Worm (Caenorhabditis elegans) whole organism, L4 larva: ENCODE data around the gene ints-5.

Experiments
- F10B5.3 ChIP-seq: sonication (generic microtip); optimal IDR thresholded peaks from 2 replicates; lab custom pipeline; 2016; ENCODE audit warnings: mild to moderate bottlenecking, missing genetic modification characterization, missing compliant biosample characterization
- R02D3.7 ChIP-seq: fragments of 150-350 bp; sonication (generic microtip); optimal IDR thresholded peaks from 3 replicates; lab custom pipeline; 2014; ENCODE audit warnings: missing biosample characterization, missing genetic modification characterization
- T20F7.1 ChIP-seq: fragments of 200-800 bp; sonication (Bioruptor generic); optimal IDR thresholded peaks from 2 replicates; lab custom pipeline; 2018; ENCODE audit warnings: mild to moderate bottlenecking, missing genetic modification characterization, missing compliant biosample characterization
- Y5F2A.4 ChIP-seq: fragments of 200-800 bp; sonication (Bioruptor generic); optimal IDR thresholded peaks from 2 replicates; lab custom pipeline; 2018; ENCODE audit warnings: mild to moderate bottlenecking, missing genetic modification characterization, missing compliant biosample characterization
- ZK337.2 ChIP-seq: fragments of 200-800 bp; sonication (Bioruptor generic); IDR thresholded peaks from 2 replicates; pipeline ENCODE4 v1.3.6; 2022; ENCODE audit warnings: missing genetic modification reagents, missing genetic modification characterization, missing compliant biosample characterization
- aha-1 ChIP-seq: fragments of 150-350 bp; peaks from one replicate; lab custom pipeline; 2014; ENCODE audit warnings: missing biosample characterization, missing genetic modification characterization
- aly-2 ChIP-seq: sonication (generic microtip); optimal IDR thresholded peaks from 2 replicates; lab custom pipeline; 2018; ENCODE audit warnings: missing biosample characterization, missing genetic modification characterization
- ama-1 ChIP-seq: fragments of 150-350 bp; optimal IDR thresholded peaks from 2 replicates; lab custom pipeline; 2014; ENCODE audit warnings: inconsistent platforms, mixed read lengths
- ceh-20 ChIP-seq: fragments of 200-800 bp; sonication (Bioruptor generic); IDR thresholded peaks from 2 replicates; pipeline ENCODE4 v1.3.6; 2022; ENCODE audit warnings: missing genetic modification reagents, missing genetic modification characterization, missing compliant biosample characterization
- ceh-28 ChIP-seq: fragments of 150-350 bp; optimal IDR thresholded peaks from 2 replicates; lab custom pipeline; 2014; ENCODE audit warnings: missing biosample characterization, missing genetic modification reagents, missing genetic modification characterization
- ceh-44 ChIP-seq: fragments of 200-800 bp; sonication (Bioruptor generic); IDR thresholded peaks from 2 replicates; pipeline ENCODE4 v1.3.6; 2022; ENCODE audit warnings: missing genetic modification reagents, missing genetic modification characterization, missing compliant biosample characterization
- ceh-82 ChIP-seq: sonication (generic microtip); optimal IDR thresholded peaks from 2 replicates; lab custom pipeline; 2017; ENCODE audit warnings: missing biosample characterization, missing genetic modification characterization
- ctbp-1 ChIP-seq: fragments of 200-800 bp; sonication (Bioruptor generic); IDR thresholded peaks from 2 replicates; pipeline ENCODE4 v1.3.6; 2022; ENCODE audit warnings: missing genetic modification reagents, missing genetic modification characterization, missing compliant biosample characterization
- daf-12 ChIP-seq: fragments of 150-350 bp; optimal IDR thresholded peaks from 2 replicates; lab custom pipeline; 2014; ENCODE audit warnings: missing biosample characterization, missing genetic modification reagents, missing genetic modification characterization
- daf-19 ChIP-seq: fragments of 200-800 bp; sonication (Bioruptor generic); conservative IDR thresholded peaks from 2 replicates; pipeline ENCODE4 v1.3.6; 2022; ENCODE audit warnings: missing genetic modification characterization, missing compliant biosample characterization
- dmd-6 ChIP-seq: fragments of 200-800 bp; sonication (Bioruptor generic); IDR thresholded peaks from 2 replicates; pipeline ENCODE4 v1.3.6; 2022; ENCODE audit warnings: missing genetic modification reagents, missing genetic modification characterization, missing compliant biosample characterization
- dmd-9 ChIP-seq: fragments of 200-800 bp; sonication (Bioruptor generic); IDR thresholded peaks from 2 replicates; pipeline ENCODE4 v1.3.6; 2022; ENCODE audit warnings: missing genetic modification reagents, missing genetic modification characterization, missing compliant biosample characterization
- dve-1 ChIP-seq: sonication (generic microtip); optimal IDR thresholded peaks from 2 replicates; lab custom pipeline; 2017; ENCODE audit warnings: antibody characterized with exemption, mild to moderate bottlenecking, missing genetic modification characterization, missing compliant biosample characterization; ENCODE audit not compliant: insufficient read depth
- egl-43 ChIP-seq: fragments of 200-800 bp; sonication (Bioruptor generic); IDR thresholded peaks from 2 replicates; pipeline ENCODE4 v1.3.6; 2022; ENCODE audit warnings: missing genetic modification reagents, missing genetic modification characterization, missing compliant biosample characterization
- fkh-10 ChIP-seq: fragments of 150-350 bp; optimal IDR thresholded peaks from 2 replicates; lab custom pipeline; 2014; ENCODE audit warnings: missing biosample characterization, missing genetic modification reagents, missing genetic modification characterization
- gei-8 ChIP-seq: fragments of 200-800 bp; sonication (Bioruptor generic); optimal IDR thresholded peaks from 2 replicates; lab custom pipeline; 2018; ENCODE audit warnings: mild to moderate bottlenecking, missing genetic modification characterization, missing compliant biosample characterization
- hlh-11 ChIP-seq: fragments of 200-800 bp; sonication (Bioruptor generic); optimal IDR thresholded peaks from 2 replicates; lab custom pipeline; 2018; ENCODE audit warnings: mild to moderate bottlenecking, missing genetic modification characterization, missing compliant biosample characterization
- hlh-30 ChIP-seq: sonication (generic microtip); optimal IDR thresholded peaks from 2 replicates; lab custom pipeline; 2017; ENCODE audit warnings: antibody characterized with exemption, mild to moderate bottlenecking, missing genetic modification characterization, missing compliant biosample characterization; ENCODE audit not compliant: insufficient read depth
- hmg-1.1 ChIP-seq: fragments of 200-800 bp; sonication (Bioruptor generic); IDR thresholded peaks from 2 replicates; pipeline ENCODE4 v1.3.6; 2022; ENCODE audit warnings: missing genetic modification reagents, missing genetic modification characterization, missing compliant biosample characterization
- lim-7 ChIP-seq: fragments of 200-800 bp; sonication (Bioruptor generic); IDR thresholded peaks from 2 replicates; pipeline ENCODE4 v1.3.6; 2022; ENCODE audit warnings: missing genetic modification characterization, missing compliant biosample characterization
- lin-1 ChIP-seq: fragments of 200-800 bp; sonication (Bioruptor generic); IDR thresholded peaks from 2 replicates; pipeline ENCODE4 v1.3.6; 2022; ENCODE audit warnings: missing genetic modification reagents, missing genetic modification characterization, missing compliant biosample characterization
- lin-13 ChIP-seq: fragments of 150-350 bp; optimal IDR thresholded peaks from 2 replicates; lab custom pipeline; 2014; ENCODE audit warnings: missing biosample characterization, missing genetic modification reagents, missing genetic modification characterization
- lsy-2 ChIP-seq, 2 experiments: fragments of 150-350 bp in 1 of 2; sonication (generic microtip) in 1 of 2; optimal IDR thresholded peaks; 2 replicates each; lab custom pipeline; 2014 to 2017; ENCODE audit warnings: missing biosample characterization in 2 of 2, missing genetic modification characterization in 2 of 2
- madf-5 ChIP-seq, 2 experiments: fragments of 200-800 bp; sonication (Bioruptor generic); IDR thresholded peaks; 2 replicates each; pipeline ENCODE4 v1.3.6; 2022; ENCODE audit warnings: missing compliant biosample characterization in 2 of 2, missing genetic modification characterization in 2 of 2
- mdl-1 ChIP-seq, 2 experiments: fragments of 150-350 bp in 1 of 2; sonication (generic microtip) in 1 of 2; optimal IDR thresholded peaks; 2 replicates each; lab custom pipeline; 2014 to 2017; ENCODE audit warnings: missing biosample characterization in 2 of 2, missing genetic modification characterization in 2 of 2
- mdt-29 ChIP-seq: fragments of 200-800 bp; sonication (Bioruptor generic); IDR thresholded peaks from 2 replicates; pipeline ENCODE4 v1.3.6; 2022; ENCODE audit warnings: missing genetic modification reagents, missing genetic modification characterization, missing compliant biosample characterization
- mes-2 ChIP-seq: sonication (generic microtip); optimal IDR thresholded peaks from 2 replicates; lab custom pipeline; 2016; ENCODE audit warnings: missing genotype, mild to moderate bottlenecking, missing genetic modification characterization, missing compliant biosample characterization; ENCODE audit not compliant: poor library complexity, severe bottlenecking
- mxl-2 ChIP-seq: fragments of 200-800 bp; sonication (Bioruptor generic); conservative IDR thresholded peaks from 2 replicates; pipeline ENCODE4 v1.3.6; 2022; ENCODE audit warnings: missing genetic modification reagents, missing genetic modification characterization, missing compliant biosample characterization
- nhr-102 ChIP-seq: sonication (generic microtip); optimal IDR thresholded peaks from 2 replicates; lab custom pipeline; 2016; ENCODE audit warnings: mild to moderate bottlenecking, missing genetic modification characterization, moderate library complexity, missing compliant biosample characterization
- nhr-11 ChIP-seq: fragments of 150-350 bp; optimal IDR thresholded peaks from 2 replicates; lab custom pipeline; 2014; ENCODE audit warnings: missing biosample characterization, missing genetic modification characterization
- nhr-237 ChIP-seq: sonication (generic microtip); optimal IDR thresholded peaks from 2 replicates; lab custom pipeline; 2017; ENCODE audit warnings: missing biosample characterization, missing genetic modification characterization
- nhr-42 ChIP-seq: fragments of 200-800 bp; sonication (Bioruptor generic); IDR thresholded peaks from 2 replicates; pipeline ENCODE4 v1.3.6; 2022; ENCODE audit warnings: missing genetic modification characterization, missing compliant biosample characterization
- nhr-6 ChIP-seq: fragments of 150-350 bp; optimal IDR thresholded peaks from 2 replicates; lab custom pipeline; 2014; ENCODE audit warnings: missing biosample characterization, missing genetic modification characterization
- nhr-77 ChIP-seq: fragments of 150-350 bp; optimal IDR thresholded peaks from 2 replicates; lab custom pipeline; 2014; ENCODE audit warnings: missing biosample characterization, missing genetic modification characterization
- rbr-2 ChIP-seq: sonication (generic microtip); optimal IDR thresholded peaks from 2 replicates; lab custom pipeline; 2016; ENCODE audit warnings: missing genotype, missing genetic modification characterization, missing compliant biosample characterization
- sdz-12 ChIP-seq: fragments of 200-800 bp; sonication (Bioruptor generic); optimal IDR thresholded peaks from 2 replicates; lab custom pipeline; 2018; ENCODE audit warnings: mild to moderate bottlenecking, missing genetic modification characterization, missing compliant biosample characterization
- snpc-1.2 ChIP-seq: fragments of 200-800 bp; sonication (Bioruptor generic); IDR thresholded peaks from 2 replicates; pipeline ENCODE4 v1.3.6; 2022; ENCODE audit warnings: missing genetic modification reagents, missing genetic modification characterization, missing compliant biosample characterization
- tag-97 ChIP-seq: fragments of 200-800 bp; sonication (Bioruptor generic); IDR thresholded peaks from 2 replicates; pipeline ENCODE4 v1.3.6; 2022; ENCODE audit warnings: missing genetic modification characterization, missing compliant biosample characterization
- unc-130 ChIP-seq: sonication (generic microtip); optimal IDR thresholded peaks from 2 replicates; lab custom pipeline; 2016; ENCODE audit warnings: missing genetic modification reagents, missing genetic modification characterization, missing compliant biosample characterization
- unc-39 ChIP-seq: sonication (generic microtip); optimal IDR thresholded peaks from 2 replicates; lab custom pipeline; 2017; ENCODE audit warnings: missing biosample characterization, missing genetic modification characterization
- unc-62 ChIP-seq, 3 experiments: fragments of 150-350 bp in 1 of 3; sonication (generic microtip); optimal IDR thresholded peaks in 2 of 3; peaks in 1 of 3; 1 replicate in 1 of 3; 2 replicates in 2 of 3; lab custom pipeline; 2014 to 2017; ENCODE audit warnings: missing biosample characterization in 3 of 3, missing genetic modification characterization in 3 of 3, missing genetic modification reagents in 3 of 3, missing genotype in 1 of 3
- vab-7 ChIP-seq: fragments of 200-800 bp; sonication (Bioruptor generic); IDR thresholded peaks from 2 replicates; pipeline ENCODE4 v1.3.6; 2022; ENCODE audit warnings: missing genetic modification reagents, missing genetic modification characterization, missing compliant biosample characterization
- zfp-3 ChIP-seq: fragments of 200-800 bp; sonication (Bioruptor generic); conservative IDR thresholded peaks from 2 replicates; pipeline ENCODE4 v1.3.6; 2022; ENCODE audit warnings: missing genetic modification reagents, missing genetic modification characterization, missing compliant biosample characterization
- ztf-11 ChIP-seq: fragments of 150-350 bp; optimal IDR thresholded peaks from 2 replicates; lab custom pipeline; 2014; ENCODE audit warnings: missing biosample characterization, missing genetic modification characterization

The ints-5 gene

ce11 chrV:18576128-18576527 lies 42.4 kb downstream of the ints-5 start (continued):
- TF ChIP-seq nhr-42: 0 out of 2 replicates have a peak, but pooled peaks have one; percentile 15
- peak; percentile 69 for TF ChIP-seq sdz-12 (GFP tag; lab: Kevin White, UChicago)
- TF ChIP-seq dve-1: peak; percentile 14
- TF ChIP-seq Y5F2A.4 (GFP tag; lab: Kevin White, UChicago): no peak
- no peak for TF ChIP-seq snpc-1.2 (GFP tag; lab: Robert Waterston, UW)
- TF ChIP-seq nhr-6 (tag; lab: Kevin White, UChicago): no peak
- no peak for TF ChIP-seq rbr-2 (tag; lab: Kevin White, UChicago)
- 0 out of 2 replicates have a peak, but pooled peaks have one; percentile 12 for TF ChIP-seq zfp-3 (GFP tag; lab: Robert Waterston, UW)

- TF ChIP-seq hlh-11 (tag; lab: Kevin White, UChicago) (peak; percentile 78), ceh-28 (no peak), mes-2 (tag; lab: Kevin White, UChicago) (no peak), daf-19 (GFP tag; lab: Robert Waterston, UW) (no peak), unc-39 (no peak), nhr-77 (tag; lab: Kevin White, UChicago) (peak; percentile 64), fkh-10 (GFP tag; lab: Kevin White, UChicago) (no peak), gei-8 (GFP tag; lab: Kevin White, UChicago) (no peak), ceh-82 (tag; lab: Kevin White, UChicago) (no peak), mxl-2 (no peak), lsy-2 (tag; optimal IDR thresholded peaks at IDR 0.05; lab: Kevin White, UChicago) (peak in 1 of 2 experiments; percentile 20), dmd-9 (no peak), ceh-20 (GFP tag; lab: Robert Waterston, UW) (no peak), daf-12 (tag; lab: Kevin White, UChicago) (no peak), unc-62 (GFP tag; optimal IDR thresholded peaks at IDR 0.05 in 1 of 2; lab: Kevin White, UChicago) (peak in 1 of 2 experiments; percentile 16), unc-62 (tag; optimal IDR thresholded peaks at IDR 0.05; lab: Kevin White, UChicago) (no peak), lim-7 (GFP tag; lab: Robert Waterston, UW) (no peak), Y5F2A.4 (GFP tag; lab: Kevin White, UChicago) (no peak), madf-5 (GFP tag; IDR thresholded peaks at IDR 0.05; lab: Robert Waterston, UW) (no peak), ZK337.2 (no peak), nhr-102 (tag; lab: Kevin White, UChicago) (peak; percentile 43), mdl-1 (tag; optimal IDR thresholded peaks at IDR 0.05; lab: Kevin White, UChicago) (peak in 1 of 2 experiments; percentile 4), F10B5.3 (tag; lab: Kevin White, UChicago) (no peak), hlh-30 (tag; lab: Kevin White, UChicago) (peak; percentile 58), aha-1 (peak; percentile 50), T20F7.1 (GFP tag; lab: Kevin White, UChicago) (peak; percentile 30), egl-43 (no peak), vab-7 (GFP tag; lab: Robert Waterston, UW) (no peak), nhr-42 (no peak), lin-1 (peak; percentile 49; the same call in 1 of the 2 replicates), unc-130 (no peak), hmg-1.1 (GFP tag; lab: Robert Waterston, UW) (no peak), nhr-237 (no peak), nhr-11 (no peak), ceh-44 (GFP tag; lab: Robert Waterston, UW) (no peak), mdt-29 (GFP tag; lab: Robert Waterston, UW) (peak; percentile 71), lin-13 (GFP tag; lab: Kevin White, UChicago) (peak; percentile 22), ztf-11 (tag; lab: Kevin White, UChicago) (no peak), R02D3.7 (no peak), ctbp-1 (GFP tag; lab: Robert Waterston, UW) (no peak), dmd-6 (peak; percentile 89), ama-1 (lab: Kevin White, UChicago) (peak; percentile 39), tag-97 (GFP tag; lab: Robert Waterston, UW) (no peak), aly-2 (tag; lab: Kevin White, UChicago) (no peak)
Measured at ce11 chrV:18577458-18578078, 43.8 kb downstream of the ints-5 start.
